Worm (Caenorhabditis elegans) whole organism, L4 larva: Measurements from ENCODE around the gene C30G4.4.

Experiments used
- D1046.2 ChIP-seq: fragments of 200-800 bp; sonication (Bioruptor generic); IDR thresholded peaks from 2 replicates; pipeline ENCODE4 v1.3.6; 2022; ENCODE audit warnings: missing genetic modification characterization, missing compliant biosample characterization
- F10B5.3 ChIP-seq: sonication (generic microtip); optimal IDR thresholded peaks from 2 replicates; lab custom pipeline; 2016; ENCODE audit warnings: mild to moderate bottlenecking, missing genetic modification characterization, missing compliant biosample characterization
- F26F4.8 ChIP-seq: fragments of 200-800 bp; sonication (Bioruptor generic); conservative IDR thresholded peaks from 2 replicates; pipeline ENCODE4 v1.3.6; 2022; ENCODE audit warnings: missing genetic modification characterization, missing compliant biosample characterization
- F44E2.7 ChIP-seq: fragments of 200-800 bp; sonication (Bioruptor generic); IDR thresholded peaks from 2 replicates; pipeline ENCODE4 v2.1.2; 2022; ENCODE audit warnings: missing genetic modification characterization, missing compliant biosample characterization
- Y105C5A.15 ChIP-seq: fragments of 200-800 bp; sonication (Bioruptor generic); IDR thresholded peaks from 2 replicates; pipeline ENCODE4 v1.3.6; 2022; ENCODE audit warnings: missing genetic modification characterization, missing compliant biosample characterization
- Y48G9A.11 ChIP-seq: fragments of 200-800 bp; sonication (Bioruptor generic); IDR thresholded peaks from 2 replicates; pipeline ENCODE4 v1.3.6; 2022; ENCODE audit warnings: missing genetic modification reagents, missing genetic modification characterization, missing compliant biosample characterization
- Y5F2A.4 ChIP-seq: fragments of 200-800 bp; sonication (Bioruptor generic); optimal IDR thresholded peaks from 2 replicates; lab custom pipeline; 2018; ENCODE audit warnings: mild to moderate bottlenecking, missing genetic modification characterization, missing compliant biosample characterization
- aha-1 ChIP-seq: fragments of 150-350 bp; peaks from one replicate; lab custom pipeline; 2014; ENCODE audit warnings: missing biosample characterization, missing genetic modification characterization
- attf-4 ChIP-seq: sonication (generic microtip); optimal IDR thresholded peaks from 3 replicates; lab custom pipeline; 2017; ENCODE audit warnings: missing biosample characterization, missing genetic modification characterization
- ces-1 ChIP-seq: fragments of 150-350 bp; sonication (generic microtip); optimal IDR thresholded peaks from 4 replicates; lab custom pipeline; 2014; ENCODE audit warnings: missing biosample characterization, missing genetic modification reagents, missing genetic modification characterization
- daf-12 ChIP-seq: fragments of 150-350 bp; optimal IDR thresholded peaks from 2 replicates; lab custom pipeline; 2014; ENCODE audit warnings: missing biosample characterization, missing genetic modification reagents, missing genetic modification characterization
- daf-19 ChIP-seq: fragments of 200-800 bp; sonication (Bioruptor generic); conservative IDR thresholded peaks from 2 replicates; pipeline ENCODE4 v1.3.6; 2022; ENCODE audit warnings: missing genetic modification characterization, missing compliant biosample characterization
- daf-8 ChIP-seq: fragments of 200-800 bp; sonication (Bioruptor generic); IDR thresholded peaks from 2 replicates; pipeline ENCODE4 v1.3.6; 2022; ENCODE audit warnings: missing genetic modification characterization, missing compliant biosample characterization
- dmd-8 ChIP-seq: fragments of 200-800 bp; sonication (Bioruptor generic); IDR thresholded peaks from 2 replicates; pipeline ENCODE4 v1.3.6; 2022; ENCODE audit warnings: missing genetic modification characterization, missing compliant biosample characterization
- egl-43 ChIP-seq: fragments of 200-800 bp; sonication (Bioruptor generic); IDR thresholded peaks from 2 replicates; pipeline ENCODE4 v1.3.6; 2022; ENCODE audit warnings: missing genetic modification reagents, missing genetic modification characterization, missing compliant biosample characterization
- fos-1 ChIP-seq: fragments of 150-350 bp; optimal IDR thresholded peaks from 2 replicates; lab custom pipeline; 2014; ENCODE audit warnings: missing biosample characterization, missing genetic modification characterization
- hlh-30 ChIP-seq: sonication (generic microtip); optimal IDR thresholded peaks from 2 replicates; lab custom pipeline; 2017; ENCODE audit warnings: antibody characterized with exemption, mild to moderate bottlenecking, missing genetic modification characterization, missing compliant biosample characterization; ENCODE audit not compliant: insufficient read depth
- hmg-1.1 ChIP-seq: fragments of 200-800 bp; sonication (Bioruptor generic); IDR thresholded peaks from 2 replicates; pipeline ENCODE4 v1.3.6; 2022; ENCODE audit warnings: missing genetic modification reagents, missing genetic modification characterization, missing compliant biosample characterization
- lin-15B ChIP-seq: fragments of 150-350 bp; sonication (generic microtip); optimal IDR thresholded peaks from 3 replicates; lab custom pipeline; 2014; ENCODE audit warnings: missing biosample characterization, missing genetic modification characterization
- lir-3 ChIP-seq: sonication (generic microtip); optimal IDR thresholded peaks from 2 replicates; lab custom pipeline; 2016; ENCODE audit warnings: mild to moderate bottlenecking, missing genetic modification characterization, missing compliant biosample characterization
- madf-9 ChIP-seq: fragments of 200-800 bp; sonication (Bioruptor generic); conservative IDR thresholded peaks from 2 replicates; pipeline ENCODE4 v1.3.6; 2022; ENCODE audit warnings: missing genetic modification reagents, missing genetic modification characterization, missing compliant biosample characterization
- mdl-1 ChIP-seq, 2 experiments: fragments of 150-350 bp in 1 of 2; sonication (generic microtip) in 1 of 2; optimal IDR thresholded peaks; 2 replicates each; lab custom pipeline; 2014 to 2017; ENCODE audit warnings: missing biosample characterization in 2 of 2, missing genetic modification characterization in 2 of 2
- mes-2 ChIP-seq: sonication (generic microtip); optimal IDR thresholded peaks from 2 replicates; lab custom pipeline; 2016; ENCODE audit warnings: missing genotype, mild to moderate bottlenecking, missing genetic modification characterization, missing compliant biosample characterization; ENCODE audit not compliant: poor library complexity, severe bottlenecking
- nhr-11 ChIP-seq: fragments of 150-350 bp; optimal IDR thresholded peaks from 2 replicates; lab custom pipeline; 2014; ENCODE audit warnings: missing biosample characterization, missing genetic modification characterization
- nhr-237 ChIP-seq: sonication (generic microtip); optimal IDR thresholded peaks from 2 replicates; lab custom pipeline; 2017; ENCODE audit warnings: missing biosample characterization, missing genetic modification characterization
- nhr-28 ChIP-seq: fragments of 150-350 bp; optimal IDR thresholded peaks from 2 replicates; lab custom pipeline; 2014; ENCODE audit warnings: missing biosample characterization, missing genetic modification characterization
- nhr-41 ChIP-seq: fragments of 200-800 bp; sonication (Bioruptor generic); IDR thresholded peaks from 2 replicates; pipeline ENCODE4 v1.3.6; 2022; ENCODE audit warnings: missing genetic modification reagents, missing genetic modification characterization, missing compliant biosample characterization
- nhr-42 ChIP-seq: fragments of 200-800 bp; sonication (Bioruptor generic); IDR thresholded peaks from 2 replicates; pipeline ENCODE4 v1.3.6; 2022; ENCODE audit warnings: missing genetic modification characterization, missing compliant biosample characterization
- nhr-48 ChIP-seq: sonication (generic microtip); optimal IDR thresholded peaks from 2 replicates; lab custom pipeline; 2016; ENCODE audit warnings: mild to moderate bottlenecking, missing genetic modification characterization, missing compliant biosample characterization
- nhr-76 ChIP-seq: fragments of 150-350 bp; optimal IDR thresholded peaks from 2 replicates; lab custom pipeline; 2014; ENCODE audit warnings: missing biosample characterization, missing genetic modification characterization
- spr-1 ChIP-seq: sonication (generic microtip); optimal IDR thresholded peaks from 2 replicates; lab custom pipeline; 2016; ENCODE audit warnings: mild to moderate bottlenecking, missing genetic modification characterization, missing compliant biosample characterization
- tag-97 ChIP-seq: fragments of 200-800 bp; sonication (Bioruptor generic); IDR thresholded peaks from 2 replicates; pipeline ENCODE4 v1.3.6; 2022; ENCODE audit warnings: missing genetic modification characterization, missing compliant biosample characterization
- zag-1 ChIP-seq: fragments of 150-350 bp; optimal IDR thresholded peaks from 2 replicates; lab custom pipeline; 2014; ENCODE audit warnings: missing biosample characterization, missing genetic modification characterization
- zfp-2 ChIP-seq: sonication (generic microtip); optimal IDR thresholded peaks from 2 replicates; lab custom pipeline; 2016; ENCODE audit warnings: mild to moderate bottlenecking, missing genetic modification characterization, missing compliant biosample characterization
- zip-11 ChIP-seq: fragments of 200-800 bp; sonication (Bioruptor generic); IDR thresholded peaks from 2 replicates; pipeline ENCODE4 v1.3.6; 2022; ENCODE audit warnings: missing genetic modification characterization, missing compliant biosample characterization
- ztf-11 ChIP-seq: fragments of 150-350 bp; optimal IDR thresholded peaks from 2 replicates; lab custom pipeline; 2014; ENCODE audit warnings: missing biosample characterization, missing genetic modification characterization

The C30G4.4 gene

ce11 chrX:17030169-17030914 is 41.6 kb downstream of the C30G4.4 start, which contains the start of gene ptrn-1 (continued):
- TF ChIP-seq F44E2.7 (GFP tag; lab: Robert Waterston, UW) = no peak
- no peak for TF ChIP-seq Y105C5A.15 (GFP tag; lab: Robert Waterston, UW)
- no peak for TF ChIP-seq lin-15B (tag; lab: Kevin White, UChicago)
- TF ChIP-seq nhr-28 (tag; lab: Kevin White, UChicago) = peak; percentile 95
- TF ChIP-seq spr-1 (tag; lab: Kevin White, UChicago) = no peak
- peak; percentile 58 to 76 for TF ChIP-seq mdl-1 (tag; optimal IDR thresholded peaks at IDR 0.05; lab: Kevin White, UChicago)
- TF ChIP-seq zfp-2 = no peak
- TF ChIP-seq nhr-11 = peak; percentile 59
- no peak for TF ChIP-seq nhr-237 (tag; lab: Kevin White, UChicago)
- TF ChIP-seq lir-3 = no peak
- TF ChIP-seq, all 104 proteins: peak for 30

- TF ChIP-seq nhr-237 (tag; lab: Kevin White, UChicago) (no peak), nhr-76 (tag; lab: Kevin White, UChicago) (no peak), madf-9 (GFP tag; lab: Robert Waterston, UW) (no peak), daf-12 (no peak), daf-8 (no peak), nhr-48 (no peak), Y48G9A.11 (GFP tag; lab: Robert Waterston, UW) (no peak), D1046.2 (GFP tag; lab: Robert Waterston, UW) (no peak), ztf-11 (tag; lab: Kevin White, UChicago) (no peak), nhr-11 (no peak)
- TF ChIP-seq, all 104 proteins: peak for 0
Measured at ce11 chrX:17020858-17021257, 51.1 kb downstream of the C30G4.4 start, which contains the start of gene F35B3.4. F35B3.4 (minus strand) TSS chrX:17020958.

ce11 chrX:17019098-17019497 is 52.9 kb downstream of the C30G4.4 start:
- no peak for TF ChIP-seq nhr-42 (GFP tag; lab: Robert Waterston, UW)
- TF ChIP-seq aha-1 = peak; percentile 91
- TF ChIP-seq mes-2 = no peak
- TF ChIP-seq dmd-8 (GFP tag; lab: Robert Waterston, UW) = no peak
- no peak for TF ChIP-seq fos-1 (tag; lab: Kevin White, UChicago)
- no peak for TF ChIP-seq hmg-1.1 (GFP tag; lab: Robert Waterston, UW)
- TF ChIP-seq nhr-41 = no peak
- no peak for TF ChIP-seq F10B5.3 (tag; lab: Kevin White, UChicago)
- TF ChIP-seq egl-43 = no peak

- TF ChIP-seq lin-15B (tag; lab: Kevin White, UChicago) (no peak), daf-19 (GFP tag; lab: Robert Waterston, UW) (no peak), Y5F2A.4 (GFP tag; lab: Kevin White, UChicago) (no peak), attf-4 (tag; lab: Kevin White, UChicago) (no peak), hlh-30 (no peak), zip-11 (no peak), ces-1 (GFP tag; lab: Kevin White, UChicago) (no peak), mes-2 (no peak), tag-97 (GFP tag; lab: Robert Waterston, UW) (no peak), hmg-1.1 (GFP tag; lab: Robert Waterston, UW) (no peak), nhr-237 (tag; lab: Kevin White, UChicago) (no peak), zag-1 (tag; lab: Kevin White, UChicago) (no peak), F26F4.8 (GFP tag; lab: Robert Waterston, UW) (no peak)
- TF ChIP-seq, all 104 proteins: peak for 0
Measured at ce11 chrX:17013162-17013561, 58.8 kb downstream of the C30G4.4 start, which contains the start of gene F35B3.3. F35B3.3 (plus strand) TSS chrX:17013462.
